Fruit fly (Drosophila melanogaster): ENCODE data around the gene CG12078.
A peak's percentile ranks its signal among the peaks of the same experiment; 100 is the strongest.

Gene CG12078

dm6 chr3L:3276930-3277329, 32.8 kb upstream of the CG12078 start:
- peak; percentile 10 for TF ChIP-seq EcR (GFP tag; optimal IDR thresholded peaks at IDR 0.05)
- no peak for TF ChIP-seq CG13204 (GFP tag; optimal IDR thresholded peaks at IDR 0.05)
- peak; percentile 53 for TF ChIP-seq D1 (tag; optimal IDR thresholded peaks at IDR 0.05)

DNA sequence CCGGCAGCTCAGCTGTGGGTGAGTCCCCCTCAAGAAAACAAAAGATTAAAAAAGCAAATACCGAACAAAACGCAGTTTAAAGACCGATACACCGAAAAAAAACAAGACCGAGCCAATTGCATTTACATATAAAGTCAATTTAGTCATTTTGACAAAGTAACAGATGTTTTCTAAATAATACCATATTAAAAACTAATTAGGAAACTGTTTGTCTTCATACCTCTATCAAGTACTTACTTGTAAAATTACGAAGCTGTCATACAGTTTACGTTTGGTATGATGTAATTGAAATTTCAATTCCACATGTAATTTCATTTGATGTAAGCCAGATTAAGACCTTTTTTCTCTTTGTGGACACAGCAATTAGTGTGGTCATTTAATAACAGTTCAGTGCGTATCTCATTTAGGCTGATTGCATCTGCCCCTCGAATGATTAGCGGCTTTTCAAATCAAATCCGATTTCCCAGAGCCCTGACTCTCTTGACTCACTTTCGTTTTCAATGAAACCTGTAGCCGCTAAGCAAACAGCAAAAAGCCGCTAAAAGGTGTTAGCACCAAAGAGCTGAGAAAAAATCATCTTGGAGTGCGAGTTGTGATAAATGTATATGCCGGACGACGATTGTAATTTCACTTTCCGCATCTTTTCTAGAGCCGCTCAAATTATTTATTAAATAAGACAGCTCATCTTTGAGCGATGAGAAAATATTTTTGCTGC, 30.5 kb upstream of the CG12078 start:
- peak; percentile 8 for TF ChIP-seq CG14655 (GFP tag; optimal IDR thresholded peaks at IDR 0.05)
- peak; percentile 7 for TF ChIP-seq CG9948 (tag; optimal IDR thresholded peaks at IDR 0.05)
- TF ChIP-seq CG8159 (tag; optimal IDR thresholded peaks at IDR 0.05) = peak; percentile 34
- TF ChIP-seq CG17806 (tag; optimal IDR thresholded peaks at IDR 0.05) = peak; percentile 4
- TF ChIP-seq fd96Ca (GFP tag; IDR thresholded peaks at IDR 0.05) = no peak

- TF ChIP-seq CG4496 (GFP tag; IDR thresholded peaks at IDR 0.05) (0 out of 3 replicates have a peak, but pooled peaks have one; percentile 22), D1 (tag; optimal IDR thresholded peaks at IDR 0.05) (no peak), CG34367 (tag; optimal IDR thresholded peaks at IDR 0.05) (no peak), CG13204 (GFP tag; optimal IDR thresholded peaks at IDR 0.05) (no peak)
Measured at dm6 chr3L:3270736-3271135, 26.6 kb upstream of the CG12078 start, which contains the start of gene CG14960. Gene CG14960 (plus strand): TSS chr3L:3271036.

- TF ChIP-seq rn (GFP tag; IDR thresholded peaks at IDR 0.05) (no peak), Ets98B (GFP tag; IDR thresholded peaks at IDR 0.05) (no peak), CG34367 (tag; optimal IDR thresholded peaks at IDR 0.05) (no peak), CG10348 (GFP tag; IDR thresholded peaks at IDR 0.05) (no peak), fd96Ca (GFP tag; IDR thresholded peaks at IDR 0.05) (no peak), CG9948 (tag; optimal IDR thresholded peaks at IDR 0.05) (no peak), CG4496 (GFP tag; IDR thresholded peaks at IDR 0.05) (no peak), CG8301 (tag; optimal IDR thresholded peaks at IDR 0.05) (no peak), Pif1A (GFP tag; optimal IDR thresholded peaks at IDR 0.05) (no peak), CG14655 (GFP tag; optimal IDR thresholded peaks at IDR 0.05) (no peak), Pif1B (GFP tag; optimal IDR thresholded peaks at IDR 0.05) (no peak), D1 (tag; optimal IDR thresholded peaks at IDR 0.05) (no peak), CG12605 (GFP tag; IDR thresholded peaks at IDR 0.05) (no peak), EcR (GFP tag; optimal IDR thresholded peaks at IDR 0.05) (no peak), CG8159 (tag; optimal IDR thresholded peaks at IDR 0.05) (no peak)
Measured at dm6 chr3L:3268161-3268560, 24.1 kb upstream of the CG12078 start, which contains the start of gene CG34265. Gene CG34265 (plus strand): TSS chr3L:3268461.

DNA sequence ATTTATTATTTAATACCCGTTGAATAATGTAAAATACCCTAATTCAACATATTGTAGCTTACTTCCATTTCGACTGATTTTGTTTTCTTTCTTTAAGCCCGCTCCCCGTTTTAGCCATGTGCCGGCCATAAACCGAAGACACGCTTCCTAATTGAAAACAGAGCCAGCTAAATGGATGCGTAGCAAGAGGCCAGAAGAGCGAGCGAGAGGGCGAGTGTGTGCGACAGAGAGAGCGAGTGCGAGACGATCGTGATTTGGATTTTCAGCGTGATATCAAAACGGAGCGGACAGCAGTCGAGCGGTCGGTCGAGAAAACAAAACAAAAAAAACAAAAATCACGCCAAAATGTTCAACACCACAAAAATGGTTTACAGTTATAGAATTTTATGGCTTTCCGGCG, 22.2 kb upstream of the CG12078 start:
- TF ChIP-seq rn (GFP tag; IDR thresholded peaks at IDR 0.05) (no peak), CG12605 (GFP tag; IDR thresholded peaks at IDR 0.05) (no peak), CG32121 (GFP tag; IDR thresholded peaks at IDR 0.05) (no peak)

- TF ChIP-seq CG17806 (tag; optimal IDR thresholded peaks at IDR 0.05) (no peak), Pif1A (GFP tag; optimal IDR thresholded peaks at IDR 0.05) (no peak), Snoo (tag; optimal IDR thresholded peaks at IDR 0.05) (no peak), CG8159 (tag; optimal IDR thresholded peaks at IDR 0.05) (no peak), CG4496 (GFP tag; IDR thresholded peaks at IDR 0.05) (no peak), CG13204 (GFP tag; optimal IDR thresholded peaks at IDR 0.05) (no peak), CG15710 (tag; optimal IDR thresholded peaks at IDR 0.05) (no peak), CG32121 (GFP tag; IDR thresholded peaks at IDR 0.05) (no peak), D1 (tag; optimal IDR thresholded peaks at IDR 0.05) (no peak), CG34367 (tag; optimal IDR thresholded peaks at IDR 0.05) (no peak), CG12605 (GFP tag; IDR thresholded peaks at IDR 0.05) (no peak), CG10348 (GFP tag; IDR thresholded peaks at IDR 0.05) (no peak), Ets98B (GFP tag; IDR thresholded peaks at IDR 0.05) (no peak), CG14655 (GFP tag; optimal IDR thresholded peaks at IDR 0.05) (no peak)
Measured at dm6 chr3L:3261642-3262041, 17.5 kb upstream of the CG12078 start.

dm6 chr3L:3259703-3260102, 15.6 kb upstream of the CG12078 start:
- TF ChIP-seq CG13204 (GFP tag; optimal IDR thresholded peaks at IDR 0.05) (peak; percentile 88), CG14655 (GFP tag; optimal IDR thresholded peaks at IDR 0.05) (peak; percentile 82), CG15710 (tag; optimal IDR thresholded peaks at IDR 0.05) (peak; percentile 94), fd96Ca (GFP tag; IDR thresholded peaks at IDR 0.05) (peak; percentile 90), CG17806 (tag; optimal IDR thresholded peaks at IDR 0.05) (peak; percentile 90), CG10348 (GFP tag; IDR thresholded peaks at IDR 0.05) (0 out of 2 replicates have a peak, but pooled peaks have one; percentile 28), CG12605 (GFP tag; IDR thresholded peaks at IDR 0.05) (peak; percentile 83), CG32121 (GFP tag; IDR thresholded peaks at IDR 0.05) (peak; percentile 93), CG8301 (tag; optimal IDR thresholded peaks at IDR 0.05) (peak; percentile 79), D1 (tag; optimal IDR thresholded peaks at IDR 0.05) (peak; percentile 50), rn (GFP tag; IDR thresholded peaks at IDR 0.05) (peak; percentile 78), gl (tag; optimal IDR thresholded peaks at IDR 0.05) (peak; percentile 84), EcR (GFP tag; optimal IDR thresholded peaks at IDR 0.05) (peak; percentile 76), CG8159 (tag; optimal IDR thresholded peaks at IDR 0.05) (peak; percentile 93), CG4496 (GFP tag; IDR thresholded peaks at IDR 0.05) (peak; percentile 89), Pif1A (GFP tag; optimal IDR thresholded peaks at IDR 0.05) (peak; percentile 90), CG9948 (tag; optimal IDR thresholded peaks at IDR 0.05) (peak; percentile 89), Snoo (tag; optimal IDR thresholded peaks at IDR 0.05) (peak; percentile 80), Ets98B (GFP tag; IDR thresholded peaks at IDR 0.05) (peak; percentile 94), Pif1B (GFP tag; optimal IDR thresholded peaks at IDR 0.05) (peak; percentile 87), CG34367 (tag; optimal IDR thresholded peaks at IDR 0.05) (peak; percentile 90)

Data from whole organism, pupa.